Worm (Caenorhabditis elegans) whole organism, L1 larva: ENCODE measurements around the gene oac-56.

Experiments used
- C04F5.9 ChIP-seq: sonication (generic microtip); optimal IDR thresholded peaks from 2 replicates; lab custom pipeline; 2016; ENCODE audit warnings: missing genetic modification characterization, missing compliant biosample characterization
- C16A3.4 ChIP-seq: fragments of 150-350 bp; optimal IDR thresholded peaks from 2 replicates; lab custom pipeline; 2014; ENCODE audit warnings: missing biosample characterization, missing genetic modification characterization
- F16B12.6 ChIP-seq: fragments of 150-350 bp; optimal IDR thresholded peaks from 2 replicates; lab custom pipeline; 2014; ENCODE audit warnings: missing biosample characterization, missing genetic modification characterization
- Y116A8C.19 ChIP-seq: sonication (generic microtip); optimal IDR thresholded peaks from 2 replicates; lab custom pipeline; 2016; ENCODE audit warnings: missing compliant biosample characterization, missing genetic modification characterization, borderline replicate concordance
- aha-1 ChIP-seq: fragments of 150-350 bp; optimal IDR thresholded peaks from 2 replicates; lab custom pipeline; 2014; ENCODE audit warnings: missing biosample characterization, missing genetic modification characterization
- aly-2 ChIP-seq: fragments of 150-350 bp; optimal IDR thresholded peaks from 2 replicates; lab custom pipeline; 2014; ENCODE audit warnings: missing biosample characterization, missing genetic modification characterization
- ama-1 ChIP-seq: fragments of 150-350 bp; optimal IDR thresholded peaks from 2 replicates; lab custom pipeline; 2014
- ceh-63 ChIP-seq: fragments of 200-800 bp; sonication (Bioruptor generic); optimal IDR thresholded peaks from 2 replicates; lab custom pipeline; 2018; ENCODE audit warnings: mild to moderate bottlenecking, missing genetic modification characterization, missing compliant biosample characterization
- ceh-88 ChIP-seq: fragments of 200-800 bp; sonication (Bioruptor generic); IDR thresholded peaks from 2 replicates; pipeline ENCODE4 v1.3.6; 2022; ENCODE audit warnings: missing genetic modification characterization, missing compliant biosample characterization
- dsc-1 ChIP-seq: sonication (generic microtip); optimal IDR thresholded peaks from 2 replicates; lab custom pipeline; 2016; ENCODE audit warnings: mild to moderate bottlenecking, missing genetic modification characterization, missing compliant biosample characterization
- efl-1 ChIP-seq, 4 experiments: fragments of 150-350 bp; optimal IDR thresholded peaks in 3 of 4; peaks in 1 of 4; 1 replicate in 1 of 4; 2 replicates in 3 of 4; lab custom pipeline; 2014; ENCODE audit warnings: missing biosample characterization in 2 of 4, missing genetic modification characterization in 2 of 4, missing genetic modification reagents in 2 of 4
- efl-3 ChIP-seq: fragments of 200-800 bp; sonication (Bioruptor generic); optimal IDR thresholded peaks from 2 replicates; lab custom pipeline; 2018; ENCODE audit warnings: mild to moderate bottlenecking, missing genetic modification characterization, missing compliant biosample characterization
- egl-13 ChIP-seq: sonication (generic microtip); optimal IDR thresholded peaks from 2 replicates; lab custom pipeline; 2016; ENCODE audit warnings: missing genotype, missing genetic modification reagents, missing genetic modification characterization, missing compliant biosample characterization
- egl-27 ChIP-seq, 2 experiments: fragments of 150-350 bp in 1 of 2; sonication (generic microtip); optimal IDR thresholded peaks; 3 replicates each; lab custom pipeline; 2017 to 2018; ENCODE audit warnings: missing biosample characterization in 2 of 2, missing genetic modification characterization in 2 of 2, missing genetic modification reagents in 2 of 2
- elt-3 ChIP-seq, 6 experiments: fragments of 150-350 bp in 1 of 6; sonication (generic microtip); optimal IDR thresholded peaks; 2 replicates each; lab custom pipeline; 2017 to 2018; ENCODE audit warnings: missing biosample characterization in 6 of 6, missing genetic modification characterization in 6 of 6, inconsistent platforms in 1 of 6
- fkh-4 ChIP-seq: sonication (generic microtip); optimal IDR thresholded peaks from 2 replicates; lab custom pipeline; 2016; ENCODE audit warnings: missing compliant biosample characterization, missing genetic modification characterization, borderline replicate concordance
- grh-1 ChIP-seq: fragments of 200-800 bp; sonication (Bioruptor generic); IDR thresholded peaks from 2 replicates; pipeline ENCODE4 v1.3.6; 2022; ENCODE audit warnings: missing genetic modification reagents, missing genetic modification characterization, missing compliant biosample characterization
- hlh-17 ChIP-seq: fragments of 200-800 bp; sonication (Bioruptor generic); optimal IDR thresholded peaks from 2 replicates; lab custom pipeline; 2018; ENCODE audit warnings: missing genetic modification characterization, mild to moderate bottlenecking, missing compliant biosample characterization, moderate library complexity, borderline replicate concordance
- hlh-4 ChIP-seq: sonication (generic microtip); optimal IDR thresholded peaks from 2 replicates; lab custom pipeline; 2016; ENCODE audit warnings: mild to moderate bottlenecking, missing genetic modification characterization, missing compliant biosample characterization
- isw-1 ChIP-seq: fragments of 200-800 bp; sonication (Bioruptor generic); IDR thresholded peaks from 2 replicates; pipeline ENCODE4 v1.3.6; 2022; ENCODE audit warnings: missing genetic modification characterization, missing compliant biosample characterization
- lin-13 ChIP-seq: fragments of 150-350 bp; optimal IDR thresholded peaks from 2 replicates; lab custom pipeline; 2014; ENCODE audit warnings: missing biosample characterization, missing genetic modification reagents, missing genetic modification characterization
- lin-39 ChIP-seq: fragments of 150-350 bp; optimal IDR thresholded peaks from 2 replicates; lab custom pipeline; 2014; ENCODE audit warnings: missing biosample characterization, missing genetic modification reagents, missing genetic modification characterization
- lsy-2 ChIP-seq, 2 experiments: fragments of 150-350 bp; optimal IDR thresholded peaks; 2 replicates each; lab custom pipeline; 2014; ENCODE audit warnings: missing biosample characterization in 2 of 2, missing genetic modification characterization in 2 of 2
- mep-1 ChIP-seq: fragments of 150-350 bp; optimal IDR thresholded peaks from 2 replicates; lab custom pipeline; 2014; ENCODE audit warnings: missing biosample characterization, missing genetic modification characterization
- nhr-11 ChIP-seq: fragments of 150-350 bp; optimal IDR thresholded peaks from 2 replicates; lab custom pipeline; 2014; ENCODE audit warnings: missing biosample characterization, missing genetic modification characterization
- nhr-19 ChIP-seq: fragments of 200-800 bp; sonication (Bioruptor generic); conservative IDR thresholded peaks from 2 replicates; pipeline ENCODE4 v1.3.6; 2022; ENCODE audit warnings: missing genetic modification characterization, missing compliant biosample characterization
- nhr-20 ChIP-seq: sonication (generic microtip); optimal IDR thresholded peaks from 2 replicates; lab custom pipeline; 2016; ENCODE audit warnings: mild to moderate bottlenecking, missing genetic modification characterization, missing compliant biosample characterization
- nhr-28 ChIP-seq: fragments of 150-350 bp; optimal IDR thresholded peaks from 2 replicates; lab custom pipeline; 2014; ENCODE audit warnings: missing biosample characterization, missing genetic modification characterization
- nhr-77 ChIP-seq: fragments of 150-350 bp; optimal IDR thresholded peaks from 2 replicates; lab custom pipeline; 2014; ENCODE audit warnings: missing biosample characterization, missing genetic modification characterization
- nhr-85 ChIP-seq: sonication (generic microtip); peaks from one replicate; lab custom pipeline; 2016; ENCODE audit warnings: missing genetic modification characterization, inconsistent platforms, missing compliant biosample characterization
- rnt-1 ChIP-seq: sonication (generic microtip); optimal IDR thresholded peaks from 2 replicates; lab custom pipeline; 2016; ENCODE audit warnings: mild to moderate bottlenecking, missing genetic modification characterization, moderate library complexity, missing compliant biosample characterization
- sptf-1 ChIP-seq: fragments of 150-350 bp; optimal IDR thresholded peaks from 2 replicates; lab custom pipeline; 2014; ENCODE audit warnings: missing biosample characterization, missing genetic modification characterization
- swsn-7 ChIP-seq: sonication (generic microtip); optimal IDR thresholded peaks from 2 replicates; lab custom pipeline; 2016; ENCODE audit warnings: missing genetic modification characterization, missing compliant biosample characterization
- tlp-1 ChIP-seq: fragments of 150-350 bp; optimal IDR thresholded peaks from 2 replicates; lab custom pipeline; 2014; ENCODE audit warnings: missing biosample characterization, missing genetic modification characterization
- unc-86 ChIP-seq: sonication (generic microtip); optimal IDR thresholded peaks from 2 replicates; lab custom pipeline; 2016; ENCODE audit warnings: missing genetic modification characterization, missing compliant biosample characterization
- vab-15 ChIP-seq: sonication (generic microtip); optimal IDR thresholded peaks from 2 replicates; lab custom pipeline; 2017; ENCODE audit warnings: missing genotype, mild to moderate bottlenecking, missing genetic modification characterization, missing compliant biosample characterization
- zag-1 ChIP-seq: fragments of 150-350 bp; optimal IDR thresholded peaks from 2 replicates; lab custom pipeline; 2014; ENCODE audit warnings: missing biosample characterization, missing genetic modification characterization
- zip-4 ChIP-seq: fragments of 200-800 bp; sonication (Bioruptor generic); optimal IDR thresholded peaks from 2 replicates; lab custom pipeline; 2018; ENCODE audit warnings: mild to moderate bottlenecking, missing genetic modification characterization, moderate library complexity, missing compliant biosample characterization

oac-56 gene

DNA sequence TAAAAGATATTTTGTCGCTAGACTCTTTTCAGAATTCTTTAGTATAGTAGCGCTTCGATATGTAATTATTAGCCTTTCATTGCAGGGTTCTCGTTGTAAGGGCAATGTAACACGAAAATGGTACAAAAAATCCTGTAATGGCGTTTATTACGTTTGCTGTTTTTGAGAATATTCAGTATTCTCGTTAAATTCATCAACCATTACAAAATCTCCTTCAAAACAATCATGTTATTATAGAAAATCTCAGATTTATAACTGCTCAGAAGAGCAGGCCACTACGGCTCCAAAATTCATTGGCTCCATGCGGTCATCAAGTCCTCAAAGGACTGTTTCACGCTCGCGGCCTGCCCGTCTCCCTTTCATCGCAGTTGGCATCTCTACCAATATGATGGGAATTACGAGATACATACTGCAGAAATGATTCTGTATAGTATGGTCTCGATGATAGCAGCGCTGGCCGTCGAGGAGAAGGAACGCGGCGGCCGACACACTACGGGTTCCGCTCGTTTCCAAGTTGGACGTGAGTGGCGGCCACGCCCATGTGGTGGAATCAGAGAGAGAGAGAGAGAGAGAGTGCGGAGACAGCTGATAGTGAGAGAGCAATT lies 23.8 kb downstream of the oac-56 start (continued):
- TF ChIP-seq rnt-1 (tag; lab: Kevin White, UChicago) (peak; percentile 94), swsn-7 (peak; percentile 85), efl-3 (GFP tag; lab: Kevin White, UChicago) (no peak), egl-27 (tag; optimal IDR thresholded peaks at IDR 0.05; lab: Kevin White, UChicago) (no peak), ceh-63 (GFP tag; lab: Kevin White, UChicago) (no peak), efl-1 (optimal IDR thresholded peaks at IDR 0.05; lab: Kevin White, UChicago) (peak; percentile 39 to 63), efl-1 (GFP tag; optimal IDR thresholded peaks at IDR 0.05 in 1 of 2; lab: Kevin White, UChicago) (peak; percentile 36 to 93), tlp-1 (tag; lab: Kevin White, UChicago) (no peak), aha-1 (no peak), nhr-28 (tag; lab: Kevin White, UChicago) (no peak), Y116A8C.19 (tag; lab: Kevin White, UChicago) (no peak), nhr-85 (tag; lab: Kevin White, UChicago) (peak; percentile 96), lsy-2 (tag; optimal IDR thresholded peaks at IDR 0.05; lab: Kevin White, UChicago) (peak in 1 of 2 experiments; percentile 58), nhr-77 (tag; lab: Kevin White, UChicago) (peak; percentile 73), ceh-88 (GFP tag; lab: Robert Waterston, UW) (peak; percentile 60), zip-4 (GFP tag; lab: Kevin White, UChicago) (peak; percentile 70), unc-86 (tag; lab: Kevin White, UChicago) (peak; percentile 8), zag-1 (tag; lab: Kevin White, UChicago) (no peak), F16B12.6 (tag; lab: Kevin White, UChicago) (no peak), isw-1 (GFP tag; lab: Robert Waterston, UW) (peak; percentile 36; the same call in 1 of the 2 replicates), dsc-1 (peak; percentile 70), vab-15 (tag; lab: Kevin White, UChicago) (no peak), sptf-1 (tag; lab: Kevin White, UChicago) (no peak), aly-2 (tag; lab: Kevin White, UChicago) (no peak), grh-1 (peak; percentile 84), egl-13 (tag; lab: Kevin White, UChicago) (peak; percentile 20), elt-3 (tag; optimal IDR thresholded peaks at IDR 0.05; lab: Kevin White, UChicago) (peak in 3 of 6 experiments; percentile 2 to 52 (median 15)), nhr-11 (no peak), ama-1 (lab: Kevin White, UChicago) (peak; percentile 69), hlh-17 (GFP tag; lab: Kevin White, UChicago) (no peak), lin-13 (peak; percentile 54), hlh-4 (no peak), C16A3.4 (tag; lab: Kevin White, UChicago) (peak; percentile 19)

DNA sequence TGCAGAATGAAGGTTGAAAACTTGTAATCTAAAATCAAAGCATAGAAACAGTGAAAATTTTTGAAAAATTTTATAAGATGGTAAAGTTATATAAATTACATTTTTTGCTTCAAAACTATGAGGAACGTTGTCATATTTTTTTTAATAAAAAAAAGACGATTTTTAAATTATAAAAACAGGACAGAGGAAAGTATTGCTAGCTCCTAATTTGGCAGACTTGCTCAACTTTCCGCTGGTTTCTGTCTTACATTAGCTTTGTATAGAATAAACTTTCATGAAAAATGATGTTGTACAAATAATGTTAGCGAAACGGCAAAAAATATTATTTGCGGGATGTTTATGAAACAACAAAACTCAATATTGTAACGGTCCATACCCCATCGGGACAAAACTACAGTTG lies 24.3 kb downstream of the oac-56 start, which contains the start of gene fbxa-83:
fbxa-83 (minus strand) TSS at position 101 of the 400 bp plus-strand sequence.
- TF ChIP-seq fkh-4 (tag; lab: Kevin White, UChicago) (no peak), mep-1 (tag; lab: Kevin White, UChicago) (no peak), nhr-19 (GFP tag; lab: Robert Waterston, UW) (no peak)

DNA sequence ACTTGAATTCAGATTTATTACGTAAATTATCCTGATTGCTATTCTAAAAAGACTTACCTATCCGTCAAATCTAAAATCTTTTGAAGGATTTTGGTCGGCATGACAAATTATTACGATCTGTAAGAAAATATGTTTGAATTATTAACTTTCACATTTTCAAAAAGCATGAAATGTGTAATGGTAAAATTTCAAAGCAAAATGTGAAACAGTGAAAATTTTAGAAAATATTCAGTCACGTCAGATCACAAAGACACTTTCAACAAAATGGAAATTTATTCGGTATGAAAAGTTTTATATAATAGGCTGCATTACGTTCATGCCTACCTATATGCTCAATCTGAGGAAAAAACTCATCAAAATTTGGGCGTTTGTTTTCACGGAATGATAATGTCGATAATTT lies 28.9 kb downstream of the oac-56 start, which contains the start of gene fbxa-126:
fbxa-126 (minus strand) TSS at position 101 of the 400 bp plus-strand sequence.
- TF ChIP-seq C04F5.9 (no peak), grh-1 (no peak), tlp-1 (tag; lab: Kevin White, UChicago) (no peak), nhr-85 (tag; lab: Kevin White, UChicago) (no peak), fkh-4 (tag; lab: Kevin White, UChicago) (no peak), nhr-11 (no peak), lin-39 (tag; lab: Kevin White, UChicago) (no peak), nhr-20 (tag; lab: Kevin White, UChicago) (no peak)
